Worm (Caenorhabditis elegans) whole organism, L1 larva: ENCODE data around the gene ZC412.10.

ENCODE experiments used
- C16A3.4 ChIP-seq: fragments of 150-350 bp; optimal IDR thresholded peaks from 2 replicates; lab custom pipeline; 2014; ENCODE audit warnings: missing biosample characterization, missing genetic modification characterization
- C34B4.2 ChIP-seq: sonication (generic microtip); optimal IDR thresholded peaks from 2 replicates; lab custom pipeline; 2017; ENCODE audit warnings: mild to moderate bottlenecking, missing genetic modification characterization, missing compliant biosample characterization
- aha-1 ChIP-seq: fragments of 150-350 bp; optimal IDR thresholded peaks from 2 replicates; lab custom pipeline; 2014; ENCODE audit warnings: missing biosample characterization, missing genetic modification characterization
- alr-1 ChIP-seq: fragments of 200-800 bp; sonication (Bioruptor generic); optimal IDR thresholded peaks from 2 replicates; lab custom pipeline; 2018; ENCODE audit warnings: borderline replicate concordance, mild to moderate bottlenecking, missing genetic modification characterization, missing compliant biosample characterization
- aly-2 ChIP-seq: fragments of 150-350 bp; optimal IDR thresholded peaks from 2 replicates; lab custom pipeline; 2014; ENCODE audit warnings: missing biosample characterization, missing genetic modification characterization
- ama-1 ChIP-seq: fragments of 150-350 bp; optimal IDR thresholded peaks from 2 replicates; lab custom pipeline; 2014
- blmp-1 ChIP-seq: fragments of 150-350 bp; optimal IDR thresholded peaks from 2 replicates; lab custom pipeline; 2014; ENCODE audit warnings: missing biosample characterization, missing genetic modification characterization
- ceh-63 ChIP-seq: fragments of 200-800 bp; sonication (Bioruptor generic); optimal IDR thresholded peaks from 2 replicates; lab custom pipeline; 2018; ENCODE audit warnings: mild to moderate bottlenecking, missing genetic modification characterization, missing compliant biosample characterization
- ceh-8 ChIP-seq: fragments of 200-800 bp; sonication (Bioruptor generic); optimal IDR thresholded peaks from 2 replicates; lab custom pipeline; 2018; ENCODE audit warnings: mild to moderate bottlenecking, missing genetic modification characterization, moderate library complexity, missing compliant biosample characterization
- ceh-82 ChIP-seq, 3 experiments: fragments of 150-350 bp in 1 of 3; sonication (generic microtip) in 2 of 3; optimal IDR thresholded peaks; 2 replicates each; lab custom pipeline; 2014 to 2017; ENCODE audit warnings: missing biosample characterization in 3 of 3, missing genetic modification characterization in 3 of 3
- ceh-88 ChIP-seq: fragments of 200-800 bp; sonication (Bioruptor generic); IDR thresholded peaks from 2 replicates; pipeline ENCODE4 v1.3.6; 2022; ENCODE audit warnings: missing genetic modification characterization, missing compliant biosample characterization
- ceh-90 ChIP-seq: sonication (generic microtip); optimal IDR thresholded peaks from 2 replicates; lab custom pipeline; 2016; ENCODE audit warnings: missing genetic modification characterization, missing compliant biosample characterization
- ces-1 ChIP-seq: fragments of 150-350 bp; optimal IDR thresholded peaks from 2 replicates; lab custom pipeline; 2014; ENCODE audit warnings: missing biosample characterization, missing genetic modification reagents, missing genetic modification characterization
- dpl-1 ChIP-seq, 3 experiments: fragments of 150-350 bp in 2 of 3; sonication (generic microtip) in 1 of 3; optimal IDR thresholded peaks; 2 replicates each; lab custom pipeline; 2014 to 2017; ENCODE audit warnings: missing biosample characterization in 3 of 3, missing genetic modification characterization in 3 of 3, missing genetic modification reagents in 3 of 3
- egl-27 ChIP-seq, 2 experiments: fragments of 150-350 bp in 1 of 2; sonication (generic microtip); optimal IDR thresholded peaks; 3 replicates each; lab custom pipeline; 2017 to 2018; ENCODE audit warnings: missing biosample characterization in 2 of 2, missing genetic modification characterization in 2 of 2, missing genetic modification reagents in 2 of 2
- fkh-8 ChIP-seq: sonication (generic microtip); optimal IDR thresholded peaks from 2 replicates; lab custom pipeline; 2016; ENCODE audit warnings: mild to moderate bottlenecking, missing genetic modification characterization, missing compliant biosample characterization
- hlh-4 ChIP-seq: sonication (generic microtip); optimal IDR thresholded peaks from 2 replicates; lab custom pipeline; 2016; ENCODE audit warnings: mild to moderate bottlenecking, missing genetic modification characterization, missing compliant biosample characterization
- irx-1 ChIP-seq: sonication (generic microtip); optimal IDR thresholded peaks from 2 replicates; lab custom pipeline; 2016; ENCODE audit warnings: missing genetic modification characterization, missing compliant biosample characterization
- jun-1 ChIP-seq: fragments of 150-350 bp; optimal IDR thresholded peaks from 2 replicates; lab custom pipeline; 2014; ENCODE audit warnings: missing biosample characterization, missing genetic modification reagents, missing genetic modification characterization
- lin-13 ChIP-seq: fragments of 150-350 bp; optimal IDR thresholded peaks from 2 replicates; lab custom pipeline; 2014; ENCODE audit warnings: missing biosample characterization, missing genetic modification reagents, missing genetic modification characterization
- lin-14 ChIP-seq: fragments of 200-800 bp; sonication (Bioruptor generic); optimal IDR thresholded peaks from 2 replicates; lab custom pipeline; 2018; ENCODE audit warnings: mild to moderate bottlenecking, missing genetic modification characterization, moderate library complexity, missing compliant biosample characterization
- lin-15B ChIP-seq: fragments of 150-350 bp; sonication (generic microtip); optimal IDR thresholded peaks from 3 replicates; lab custom pipeline; 2014; ENCODE audit warnings: missing biosample characterization, missing genetic modification characterization
- lin-35 ChIP-seq, 2 experiments: fragments of 150-350 bp; optimal IDR thresholded peaks; 2 replicates each; lab custom pipeline; 2014; ENCODE audit warnings: missing biosample characterization in 2 of 2, missing genetic modification characterization in 2 of 2, missing genetic modification reagents in 2 of 2
- lin-39 ChIP-seq: fragments of 150-350 bp; optimal IDR thresholded peaks from 2 replicates; lab custom pipeline; 2014; ENCODE audit warnings: missing biosample characterization, missing genetic modification reagents, missing genetic modification characterization
- lir-3 ChIP-seq: sonication (generic microtip); optimal IDR thresholded peaks from 2 replicates; lab custom pipeline; 2016; ENCODE audit warnings: mild to moderate bottlenecking, missing genetic modification characterization, moderate library complexity, missing compliant biosample characterization; ENCODE audit not compliant: poor library complexity
- lsy-2 ChIP-seq, 2 experiments: fragments of 150-350 bp; optimal IDR thresholded peaks; 2 replicates each; lab custom pipeline; 2014; ENCODE audit warnings: missing biosample characterization in 2 of 2, missing genetic modification characterization in 2 of 2
- mef-2 ChIP-seq: fragments of 150-350 bp; optimal IDR thresholded peaks from 2 replicates; lab custom pipeline; 2014; ENCODE audit warnings: missing biosample characterization, missing genetic modification characterization
- nhr-19 ChIP-seq: fragments of 200-800 bp; sonication (Bioruptor generic); conservative IDR thresholded peaks from 2 replicates; pipeline ENCODE4 v1.3.6; 2022; ENCODE audit warnings: missing genetic modification characterization, missing compliant biosample characterization
- nhr-76 ChIP-seq: sonication (generic microtip); optimal IDR thresholded peaks from 2 replicates; lab custom pipeline; 2017; ENCODE audit warnings: missing biosample characterization, missing genetic modification characterization
- nhr-77 ChIP-seq: fragments of 150-350 bp; optimal IDR thresholded peaks from 2 replicates; lab custom pipeline; 2014; ENCODE audit warnings: missing biosample characterization, missing genetic modification characterization
- nhr-84 ChIP-seq: sonication (generic microtip); optimal IDR thresholded peaks from 2 replicates; lab custom pipeline; 2017; ENCODE audit warnings: missing biosample characterization, missing genetic modification characterization
- nhr-90 ChIP-seq: sonication (generic microtip); optimal IDR thresholded peaks from 2 replicates; lab custom pipeline; 2016; ENCODE audit warnings: mild to moderate bottlenecking, missing genetic modification characterization, missing compliant biosample characterization; ENCODE audit not compliant: poor library complexity
- pax-3 ChIP-seq: fragments of 200-800 bp; sonication (Bioruptor generic); optimal IDR thresholded peaks from 2 replicates; lab custom pipeline; 2018; ENCODE audit warnings: mild to moderate bottlenecking, missing genetic modification characterization, moderate library complexity, missing compliant biosample characterization
- pqm-1 ChIP-seq: sonication (generic microtip); optimal IDR thresholded peaks from 3 replicates; lab custom pipeline; 2017; ENCODE audit warnings: missing biosample characterization, missing genetic modification characterization
- rnt-1 ChIP-seq: sonication (generic microtip); optimal IDR thresholded peaks from 2 replicates; lab custom pipeline; 2016; ENCODE audit warnings: mild to moderate bottlenecking, missing genetic modification characterization, moderate library complexity, missing compliant biosample characterization
- snpc-4 ChIP-seq: fragments of 150-350 bp; optimal IDR thresholded peaks from 2 replicates; lab custom pipeline; 2014; ENCODE audit warnings: missing biosample characterization, missing genetic modification characterization
- snu-23 ChIP-seq: sonication (generic microtip); optimal IDR thresholded peaks from 2 replicates; lab custom pipeline; 2016; ENCODE audit warnings: missing genetic modification characterization, missing compliant biosample characterization
- sup-37 ChIP-seq: fragments of 200-800 bp; sonication (Bioruptor generic); optimal IDR thresholded peaks from 2 replicates; lab custom pipeline; 2018; ENCODE audit warnings: mild to moderate bottlenecking, missing genetic modification characterization, missing compliant biosample characterization
- swsn-7 ChIP-seq: sonication (generic microtip); optimal IDR thresholded peaks from 2 replicates; lab custom pipeline; 2016; ENCODE audit warnings: missing genetic modification characterization, missing compliant biosample characterization
- tbx-2 ChIP-seq: sonication (generic microtip); optimal IDR thresholded peaks from 2 replicates; lab custom pipeline; 2016; ENCODE audit warnings: missing genetic modification characterization, missing compliant biosample characterization
- unc-62 ChIP-seq: fragments of 150-350 bp; optimal IDR thresholded peaks from 2 replicates; lab custom pipeline; 2014; ENCODE audit warnings: missing biosample characterization, missing genetic modification reagents, missing genetic modification characterization
- unc-98 ChIP-seq: fragments of 200-800 bp; sonication (Bioruptor generic); IDR thresholded peaks from 2 replicates; pipeline ENCODE4 v1.3.6; 2022; ENCODE audit warnings: missing genetic modification characterization, missing compliant biosample characterization
- vab-15 ChIP-seq: sonication (generic microtip); optimal IDR thresholded peaks from 2 replicates; lab custom pipeline; 2017; ENCODE audit warnings: missing genotype, mild to moderate bottlenecking, missing genetic modification characterization, missing compliant biosample characterization
- xbp-1 ChIP-seq: sonication (generic microtip); optimal IDR thresholded peaks from 2 replicates; lab custom pipeline; 2016; ENCODE audit warnings: missing genetic modification characterization, missing compliant biosample characterization
- zag-1 ChIP-seq: fragments of 150-350 bp; optimal IDR thresholded peaks from 2 replicates; lab custom pipeline; 2014; ENCODE audit warnings: missing biosample characterization, missing genetic modification characterization
- zip-4 ChIP-seq: fragments of 200-800 bp; sonication (Bioruptor generic); optimal IDR thresholded peaks from 2 replicates; lab custom pipeline; 2018; ENCODE audit warnings: mild to moderate bottlenecking, missing genetic modification characterization, moderate library complexity, missing compliant biosample characterization
- ztf-11 ChIP-seq, 2 experiments: sonication (generic microtip); optimal IDR thresholded peaks; 2 replicates each; lab custom pipeline; 2016 to 2017; ENCODE audit warnings: missing genetic modification characterization in 2 of 2, missing biosample characterization in 1 of 2, missing compliant biosample characterization in 1 of 2

Gene ZC412.10

ce11 chrV:14847291-14847915, 29.2 kb downstream of the ZC412.10 start, which contains the start of gene ret-1 (continued):
- TF ChIP-seq aly-2 (tag; lab: Kevin White, UChicago) (no peak), ceh-8 (GFP tag; lab: Kevin White, UChicago) (no peak), nhr-90 (tag; lab: Kevin White, UChicago) (no peak), unc-62 (GFP tag; lab: Kevin White, UChicago) (no peak), lin-14 (GFP tag; lab: Kevin White, UChicago) (peak; percentile 81), nhr-77 (tag; lab: Kevin White, UChicago) (no peak), ceh-63 (no peak), dpl-1 (GFP tag; optimal IDR thresholded peaks at IDR 0.05; lab: Kevin White, UChicago) (peak in 1 of 3 experiments; percentile 10), sup-37 (GFP tag; lab: Kevin White, UChicago) (no peak), nhr-76 (tag; lab: Kevin White, UChicago) (no peak), nhr-19 (GFP tag; lab: Robert Waterston, UW) (peak; percentile 80), alr-1 (tag; lab: Kevin White, UChicago) (no peak), pqm-1 (tag; lab: Kevin White, UChicago) (no peak), lin-13 (peak; percentile 43), fkh-8 (tag; lab: Kevin White, UChicago) (no peak), aha-1 (tag; lab: Kevin White, UChicago) (no peak), snu-23 (peak; percentile 72), jun-1 (no peak), lin-39 (tag; lab: Kevin White, UChicago) (peak; percentile 11), swsn-7 (tag; lab: Kevin White, UChicago) (peak; percentile 29), C34B4.2 (tag; lab: Kevin White, UChicago) (no peak), mef-2 (tag; lab: Kevin White, UChicago) (no peak), lir-3 (tag; lab: Kevin White, UChicago) (no peak), egl-27 (tag; optimal IDR thresholded peaks at IDR 0.05; lab: Kevin White, UChicago) (no peak), ceh-82 (tag; optimal IDR thresholded peaks at IDR 0.05; lab: Kevin White, UChicago) (no peak), ces-1 (GFP tag; lab: Kevin White, UChicago) (no peak), hlh-4 (tag; lab: Kevin White, UChicago) (no peak), lin-35 (GFP tag; optimal IDR thresholded peaks at IDR 0.05; lab: Kevin White, UChicago) (no peak), blmp-1 (no peak), irx-1 (tag; lab: Kevin White, UChicago) (no peak), snpc-4 (tag; lab: Kevin White, UChicago) (no peak)

ce11 chrV:14841660-14842059, 35.0 kb downstream of the ZC412.10 start:
- TF ChIP-seq C16A3.4 (tag; lab: Kevin White, UChicago) (no peak), lin-15B (tag; lab: Kevin White, UChicago) (no peak), unc-98 (no peak), lsy-2 (tag; optimal IDR thresholded peaks at IDR 0.05; lab: Kevin White, UChicago) (no peak), zag-1 (tag; lab: Kevin White, UChicago) (no peak), aha-1 (tag; lab: Kevin White, UChicago) (no peak), ceh-8 (GFP tag; lab: Kevin White, UChicago) (no peak), ces-1 (GFP tag; lab: Kevin White, UChicago) (no peak), pax-3 (tag; lab: Kevin White, UChicago) (no peak)

- no peak for TF ChIP-seq lin-14 (GFP tag; lab: Kevin White, UChicago)
- no peak for TF ChIP-seq ces-1 (GFP tag; lab: Kevin White, UChicago)
- no peak for TF ChIP-seq ceh-90
- no peak for TF ChIP-seq pax-3 (tag; lab: Kevin White, UChicago)
- TF ChIP-seq ama-1 (lab: Kevin White, UChicago), result no peak
- TF ChIP-seq zag-1 (tag; lab: Kevin White, UChicago), result no peak
- TF ChIP-seq ztf-11 (tag; optimal IDR thresholded peaks at IDR 0.05; lab: Kevin White, UChicago), result no peak
- TF ChIP-seq nhr-19 (GFP tag; lab: Robert Waterston, UW), result no peak
- no peak for TF ChIP-seq rnt-1 (tag; lab: Kevin White, UChicago)
- TF ChIP-seq egl-27 (tag; optimal IDR thresholded peaks at IDR 0.05; lab: Kevin White, UChicago), result no peak
- TF ChIP-seq xbp-1 (tag; lab: Kevin White, UChicago), result no peak
- TF ChIP-seq tbx-2 (tag; lab: Kevin White, UChicago), result no peak
- no peak for TF ChIP-seq nhr-84 (tag; lab: Kevin White, UChicago)
- TF ChIP-seq vab-15 (tag; lab: Kevin White, UChicago), result no peak
- no peak for TF ChIP-seq C16A3.4 (tag; lab: Kevin White, UChicago)
- TF ChIP-seq zip-4 (GFP tag; lab: Kevin White, UChicago), result no peak
- TF ChIP-seq ceh-88 (GFP tag; lab: Robert Waterston, UW), result no peak
- no peak for TF ChIP-seq sup-37 (GFP tag; lab: Kevin White, UChicago)
- TF ChIP-seq swsn-7 (tag; lab: Kevin White, UChicago), result no peak
Observed at ce11 chrV:14838130-14838529, 38.5 kb downstream of the ZC412.10 start.
